Fruit fly (Drosophila melanogaster): ENCODE data around the gene CG33060.

CG33060 gene

dm6 chr3L:16327776-16328175 lies 3.1 kb upstream of the CG33060 start, which contains the start of gene CG13038 (continued):
- no peak for TF ChIP-seq Hr39 (GFP tag; optimal IDR thresholded peaks at IDR 0.05)
- no peak for TF ChIP-seq topi (GFP tag; optimal IDR thresholded peaks at IDR 0.05)
- no peak for TF ChIP-seq fkh (GFP tag; optimal IDR thresholded peaks at IDR 0.05)
- no peak for TF ChIP-seq Sox14 (GFP tag; optimal IDR thresholded peaks at IDR 0.05)
- no peak for TF ChIP-seq Sox15 (GFP tag; optimal IDR thresholded peaks at IDR 0.05)
- no peak for TF ChIP-seq dac (GFP tag; optimal IDR thresholded peaks at IDR 0.05)
- no peak for TF ChIP-seq CG1621 (tag; optimal IDR thresholded peaks at IDR 0.05)
- no peak for TF ChIP-seq Hr38 (GFP tag; optimal IDR thresholded peaks at IDR 0.05)
- TF ChIP-seq eg (GFP tag; IDR thresholded peaks at IDR 0.05), result peak; percentile 48
- TF ChIP-seq Hr4 (GFP tag; optimal IDR thresholded peaks at IDR 0.05), result no peak
- peak; percentile 16 for TF ChIP-seq svp (GFP tag)
- TF ChIP-seq CG3919 (GFP tag; optimal IDR thresholded peaks at IDR 0.05), result no peak
- TF ChIP-seq CG11902 (GFP tag; optimal IDR thresholded peaks at IDR 0.05), result no peak
- no peak for TF ChIP-seq salr (GFP tag; optimal IDR thresholded peaks at IDR 0.05)
- TF ChIP-seq CG8319 (GFP tag; optimal IDR thresholded peaks at IDR 0.05), result no peak
- no peak for TF ChIP-seq CG10631 (GFP tag; optimal IDR thresholded peaks at IDR 0.05)

- TF ChIP-seq fd85E (GFP tag; optimal IDR thresholded peaks at IDR 0.05) (no peak), Eip75B (GFP tag; optimal IDR thresholded peaks at IDR 0.05) (no peak), CG15336 (GFP tag; IDR thresholded peaks at IDR 0.05) (peak; percentile 93), ss (GFP tag; optimal IDR thresholded peaks at IDR 0.05) (no peak), Hr38 (GFP tag; optimal IDR thresholded peaks at IDR 0.05) (peak; percentile 5), vri (GFP tag; optimal IDR thresholded peaks at IDR 0.05) (no peak), eg (GFP tag; IDR thresholded peaks at IDR 0.05) (peak; percentile 23; the same call in 1 of the 3 replicates), CG3919 (GFP tag; optimal IDR thresholded peaks at IDR 0.05) (peak; percentile 44), Sox15 (GFP tag; optimal IDR thresholded peaks at IDR 0.05) (no peak), fkh (GFP tag; optimal IDR thresholded peaks at IDR 0.05) (peak; percentile 67), dac (GFP tag; optimal IDR thresholded peaks at IDR 0.05) (peak; percentile 35), OdsH (GFP tag; optimal IDR thresholded peaks at IDR 0.05) (peak; percentile 55), Hr39 (GFP tag; optimal IDR thresholded peaks at IDR 0.05) (no peak), CG32006 (GFP tag; optimal IDR thresholded peaks at IDR 0.05) (peak; percentile 85), topi (GFP tag; optimal IDR thresholded peaks at IDR 0.05) (no peak), CG11902 (GFP tag; optimal IDR thresholded peaks at IDR 0.05) (no peak), cyc (GFP tag; optimal IDR thresholded peaks at IDR 0.05) (no peak), CG8119 (GFP tag; IDR thresholded peaks at IDR 0.05) (peak; percentile 89), fd59A (GFP tag; optimal IDR thresholded peaks at IDR 0.05) (peak; percentile 61), Blimp-1 (GFP tag; optimal IDR thresholded peaks at IDR 0.05) (no peak), CG6163 (GFP tag; IDR thresholded peaks at IDR 0.05) (0 out of 3 replicates have a peak, but pooled peaks have one; percentile 42), Eip93F (GFP tag; optimal IDR thresholded peaks at IDR 0.05) (no peak), CG1621 (tag; optimal IDR thresholded peaks at IDR 0.05) (peak; percentile 15), CG10669 (GFP tag; optimal IDR thresholded peaks at IDR 0.05) (peak; percentile 62), pdm3 (GFP tag; optimal IDR thresholded peaks at IDR 0.05) (peak; percentile 73), CG8319 (GFP tag; optimal IDR thresholded peaks at IDR 0.05) (no peak), CG6792 (GFP tag; optimal IDR thresholded peaks at IDR 0.05) (peak; percentile 21), CG11294 (GFP tag; IDR thresholded peaks at IDR 0.05) (peak; percentile 48; the same call in 1 of the 2 replicates), Sox14 (GFP tag; optimal IDR thresholded peaks at IDR 0.05) (peak; percentile 39), CG4318 (GFP tag; optimal IDR thresholded peaks at IDR 0.05) (peak; percentile 78), CG34406 (GFP tag; optimal IDR thresholded peaks at IDR 0.05) (no peak), CG6276 (GFP tag; optimal IDR thresholded peaks at IDR 0.05) (peak; percentile 79), Ets21C (GFP tag; optimal IDR thresholded peaks at IDR 0.05) (no peak), CG6854 (GFP tag; optimal IDR thresholded peaks at IDR 0.05) (no peak), net (GFP tag; optimal IDR thresholded peaks at IDR 0.05) (peak; percentile 72), Gug (GFP tag; IDR thresholded peaks at IDR 0.05) (peak; percentile 32; the same call in 1 of the 2 replicates), Smox (GFP tag; optimal IDR thresholded peaks at IDR 0.05) (no peak), CG9139 (GFP tag; optimal IDR thresholded peaks at IDR 0.05) (no peak), acj6 (GFP tag; optimal IDR thresholded peaks at IDR 0.05) (peak; percentile 50), lz (GFP tag; optimal IDR thresholded peaks at IDR 0.05) (no peak), achi (GFP tag; optimal IDR thresholded peaks at IDR 0.05) (peak; percentile 61), svp (GFP tag) (no peak), spab (GFP tag; optimal IDR thresholded peaks at IDR 0.05) (no peak), CG16779 (tag; optimal IDR thresholded peaks at IDR 0.05) (peak; percentile 10), salr (GFP tag; optimal IDR thresholded peaks at IDR 0.05) (peak; percentile 42 to 64), CG10631 (GFP tag; optimal IDR thresholded peaks at IDR 0.05) (peak; percentile 37)
Measured at dm6 chr3L:16328207-16328891, 2.5 kb upstream of the CG33060 start, which contains the start of gene CG13058. Gene CG13058, plus strand, starts transcription at chr3L:16328841.
